Worm (Caenorhabditis elegans) whole organism, young adult: ENCODE data around the gene idpp-5.
A peak's percentile ranks its signal among the peaks of the same experiment; 100 is the strongest.

Source experiments
- B0261.1 ChIP-seq: sonication (generic microtip); optimal IDR thresholded peaks from 2 replicates; lab custom pipeline; 2016; ENCODE audit warnings: mild to moderate bottlenecking, missing genetic modification characterization, moderate library complexity, missing compliant biosample characterization
- D2030.7 ChIP-seq: fragments of 200-800 bp; sonication (Bioruptor generic); IDR thresholded peaks from 2 replicates; pipeline ENCODE4 v1.3.6; 2022; ENCODE audit warnings: missing genetic modification reagents, missing genetic modification characterization, missing compliant biosample characterization
- F10E7.11 ChIP-seq: sonication (generic microtip); optimal IDR thresholded peaks from 2 replicates; lab custom pipeline; 2017; ENCODE audit warnings: mild to moderate bottlenecking, missing genetic modification characterization, moderate library complexity, missing compliant biosample characterization
- F22D6.2 ChIP-seq: sonication (generic microtip); optimal IDR thresholded peaks from 2 replicates; lab custom pipeline; 2016; ENCODE audit warnings: mild to moderate bottlenecking, missing genetic modification characterization, missing compliant biosample characterization
- F49E8.2 ChIP-seq: sonication (generic microtip); optimal IDR thresholded peaks from 3 replicates; lab custom pipeline; 2017; ENCODE audit warnings: missing genetic modification characterization, mild to moderate bottlenecking, missing compliant biosample characterization, antibody characterized with exemption, moderate library complexity; ENCODE audit not compliant: insufficient read depth
- T26A5.8 ChIP-seq: sonication (generic microtip); optimal IDR thresholded peaks from 2 replicates; lab custom pipeline; 2016; ENCODE audit warnings: missing genetic modification characterization, missing compliant biosample characterization
- Y79H2A.3 ChIP-seq: fragments of 200-800 bp; sonication (Bioruptor generic); conservative IDR thresholded peaks from 2 replicates; pipeline ENCODE4 v1.3.6; 2022; ENCODE audit warnings: missing genetic modification reagents, missing genetic modification characterization, missing compliant biosample characterization
- cebp-1 ChIP-seq, 2 experiments: fragments of 200-800 bp in 1 of 2; sonication (Bioruptor generic) in 1 of 2; sonication (generic microtip) in 1 of 2; IDR thresholded peaks in 1 of 2; optimal IDR thresholded peaks in 1 of 2; 2 replicates each; pipeline versions ENCODE4 v1.3.6 to Lab custom; 2017 to 2022; ENCODE audit warnings: missing compliant biosample characterization in 2 of 2, missing genetic modification characterization in 2 of 2, mild to moderate bottlenecking in 1 of 2, missing genetic modification reagents in 1 of 2, moderate library complexity in 1 of 2
- ceh-100 ChIP-seq: fragments of 200-800 bp; sonication (Bioruptor generic); IDR thresholded peaks from 2 replicates; pipeline ENCODE4 v1.3.6; 2022; ENCODE audit warnings: missing genetic modification reagents, missing genetic modification characterization, missing compliant biosample characterization
- ceh-40 ChIP-seq: fragments of 200-800 bp; sonication (Bioruptor generic); IDR thresholded peaks from 2 replicates; pipeline ENCODE4 v1.3.6; 2022; ENCODE audit warnings: missing genetic modification characterization, missing compliant biosample characterization
- ets-4 ChIP-seq: fragments of 200-800 bp; sonication (Bioruptor generic); optimal IDR thresholded peaks from 2 replicates; lab custom pipeline; 2018; ENCODE audit warnings: mild to moderate bottlenecking, missing genetic modification characterization, missing compliant biosample characterization
- let-607 ChIP-seq, 2 experiments: fragments of 200-800 bp in 1 of 2; sonication (Bioruptor generic) in 1 of 2; sonication (generic microtip) in 1 of 2; optimal IDR thresholded peaks; 2 replicates each; lab custom pipeline; 2016 to 2018; ENCODE audit warnings: mild to moderate bottlenecking in 2 of 2, missing compliant biosample characterization in 2 of 2, missing genetic modification characterization in 2 of 2, moderate library complexity in 2 of 2, missing genotype in 1 of 2
- lin-40 ChIP-seq: sonication (generic microtip); optimal IDR thresholded peaks from 2 replicates; lab custom pipeline; 2016; ENCODE audit warnings: missing genetic modification characterization, mild to moderate bottlenecking, missing compliant biosample characterization, missing genotype, missing genetic modification reagents
- madf-6 ChIP-seq: fragments of 200-800 bp; sonication (Bioruptor generic); IDR thresholded peaks from 2 replicates; pipeline ENCODE4 v1.3.6; 2022; ENCODE audit warnings: missing genetic modification reagents, missing genetic modification characterization, missing compliant biosample characterization
- nfyb-1 ChIP-seq: fragments of 200-800 bp; sonication (Bioruptor generic); IDR thresholded peaks from 2 replicates; pipeline ENCODE4 v1.3.6; 2022; ENCODE audit warnings: missing genetic modification reagents, missing genetic modification characterization, missing compliant biosample characterization
- nhr-120 ChIP-seq: fragments of 200-800 bp; sonication (Bioruptor generic); IDR thresholded peaks from 2 replicates; pipeline ENCODE4 v1.3.6; 2022; ENCODE audit warnings: missing genetic modification characterization, missing compliant biosample characterization
- nhr-179 ChIP-seq: sonication (generic microtip); optimal IDR thresholded peaks from 2 replicates; lab custom pipeline; 2016; ENCODE audit warnings: mild to moderate bottlenecking, missing genetic modification characterization, missing compliant biosample characterization
- nhr-27 ChIP-seq: fragments of 200-800 bp; sonication (Bioruptor generic); optimal IDR thresholded peaks from 2 replicates; lab custom pipeline; 2018; ENCODE audit warnings: mild to moderate bottlenecking, missing genetic modification characterization, moderate library complexity, missing compliant biosample characterization
- nhr-80 ChIP-seq: sonication (generic microtip); optimal IDR thresholded peaks from 2 replicates; lab custom pipeline; 2016; ENCODE audit warnings: missing genetic modification characterization, missing compliant biosample characterization
- rpc-1 ChIP-seq, 2 experiments: fragments of 150-350 bp in 1 of 2; sonication (generic microtip) in 1 of 2; optimal IDR thresholded peaks; 2 replicates each; lab custom pipeline; 2014 to 2018; ENCODE audit warnings: missing biosample characterization in 1 of 2, missing genetic modification characterization in 1 of 2, missing genetic modification reagents in 1 of 2, missing genotype in 1 of 2
- snpc-3.4 ChIP-seq: sonication (generic microtip); optimal IDR thresholded peaks from 2 replicates; lab custom pipeline; 2017; ENCODE audit warnings: missing genetic modification characterization, mild to moderate bottlenecking, missing compliant biosample characterization, antibody characterized with exemption, moderate library complexity, missing genotype, missing genetic modification reagents
- tbp1 ChIP-seq: fragments of 200-800 bp; sonication (Bioruptor generic); optimal IDR thresholded peaks from 2 replicates; lab custom pipeline; 2018; ENCODE audit warnings: mild to moderate bottlenecking, missing genetic modification characterization, missing compliant biosample characterization
- unc-62 ChIP-seq: fragments of 150-350 bp; optimal IDR thresholded peaks from 2 replicates; lab custom pipeline; 2014; ENCODE audit warnings: missing biosample characterization, missing genetic modification reagents, missing genetic modification characterization
- zim-3 ChIP-seq: sonication (generic microtip); optimal IDR thresholded peaks from 2 replicates; lab custom pipeline; 2017; ENCODE audit warnings: mild to moderate bottlenecking, missing genetic modification characterization, moderate library complexity, missing compliant biosample characterization

The idpp-5 gene

ce11 chrX:3787431-3788076, 5.1 kb downstream of the idpp-5 start, which contains the start of gene pmpl-1 (continued):
- no peak for TF ChIP-seq F22D6.2 (tag; lab: Kevin White, UChicago)

ce11 chrX:3785111-3785808, 7.4 kb downstream of the idpp-5 start:
- no peak for TF ChIP-seq B0261.1 (tag; lab: Kevin White, UChicago)
- TF ChIP-seq cebp-1 (GFP tag; IDR thresholded peaks at IDR 0.05; lab: Robert Waterston, UW): peak; percentile 31; the same call in 1 of the 2 replicates
- TF ChIP-seq cebp-1 (tag; optimal IDR thresholded peaks at IDR 0.05; lab: Kevin White, UChicago): peak; percentile 58
- TF ChIP-seq, all 124 proteins: peak for 1

- TF ChIP-seq nhr-27 (tag; lab: Kevin White, UChicago) (no peak), madf-6 (no peak), zim-3 (tag; lab: Kevin White, UChicago) (no peak), tbp1 (no peak), snpc-3.4 (tag; lab: Kevin White, UChicago) (no peak), nhr-120 (no peak)
- TF ChIP-seq, all 124 proteins: peak for 0
Measured at ce11 chrX:3783659-3784058, 9.0 kb downstream of the idpp-5 start.

- TF ChIP-seq F10E7.11 (tag; lab: Kevin White, UChicago): no peak
- TF ChIP-seq T26A5.8 (tag; lab: Kevin White, UChicago): no peak
- TF ChIP-seq nhr-80: no peak
Measured at ce11 chrX:3781040-3781439, 11.6 kb downstream of the idpp-5 start, which contains the start of gene marg-1. TSS of gene marg-1 (minus strand) at chrX:3781140.

ce11 chrX:3773233-3773632, 19.4 kb downstream of the idpp-5 start:
- TF ChIP-seq D2030.7 (no peak), ceh-40 (GFP tag; lab: Robert Waterston, UW) (no peak), rpc-1 (optimal IDR thresholded peaks at IDR 0.05; lab: Kevin White, UChicago) (no peak), rpc-1 (tag; optimal IDR thresholded peaks at IDR 0.05; lab: Kevin White, UChicago) (no peak), ets-4 (no peak)

- TF ChIP-seq let-607 (tag; optimal IDR thresholded peaks at IDR 0.05; lab: Kevin White, UChicago) (peak; percentile 85 to 91), nfyb-1 (no peak)
Measured at ce11 chrX:3772405-3772804, 20.2 kb downstream of the idpp-5 start, which contains the start of gene F47B7.2. TSS of gene F47B7.2 (plus strand) at chrX:3772762.

ce11 chrX:3768717-3769116, 23.9 kb downstream of the idpp-5 start, which contains the start of gene F47B7.5:
TSS of gene F47B7.5 (minus strand) at chrX:3768817.
- TF ChIP-seq F49E8.2: no peak
- TF ChIP-seq Y79H2A.3 (GFP tag; lab: Robert Waterston, UW): no peak
- TF ChIP-seq nhr-179: no peak
- no peak for TF ChIP-seq unc-62 (GFP tag; lab: Kevin White, UChicago)
- no peak for TF ChIP-seq lin-40 (tag; lab: Kevin White, UChicago)
- no peak for TF ChIP-seq ceh-100
